Fruit fly (Drosophila melanogaster) whole organism, embryonic: ENCODE data around the gene mthl11.

Source experiments
- Bgb ChIP-seq: fragments of 200-800 bp; sonication (Bioruptor generic); IDR thresholded peaks from 2 replicates; pipeline ENCODE4 v1.3.6; 2022; ENCODE audit warnings: missing biosample characterization, missing genetic modification characterization; ENCODE audit not compliant: partially characterized antibody
- Blimp-1 ChIP-seq: fragments of 200-800 bp; sonication (Bioruptor generic); optimal IDR thresholded peaks from 3 replicates; lab custom pipeline; 2018; ENCODE audit warnings: missing biosample characterization, missing genetic modification characterization, mild to moderate bottlenecking, moderate library complexity, missing genetic modification reagents
- Bteb2 ChIP-seq: fragments of 200-800 bp; sonication (Bioruptor generic); optimal IDR thresholded peaks from 2 replicates; lab custom pipeline; 2016; ENCODE audit warnings: missing biosample characterization, missing genetic modification characterization
- CG12071 ChIP-seq: fragments of 200-800 bp; sonication (Bioruptor generic); optimal IDR thresholded peaks from 3 replicates; lab custom pipeline; 2018; ENCODE audit warnings: missing biosample characterization, mild to moderate bottlenecking, missing genetic modification characterization
- CG12219 ChIP-seq: fragments of 200-800 bp; sonication (Bioruptor generic); optimal IDR thresholded peaks from 3 replicates; lab custom pipeline; 2018; ENCODE audit warnings: missing biosample characterization, mild to moderate bottlenecking, missing genetic modification characterization
- CG12236 ChIP-seq: fragments of 200-800 bp; sonication (Bioruptor generic); optimal IDR thresholded peaks from 2 replicates; lab custom pipeline; 2016; ENCODE audit warnings: missing biosample characterization, missing genetic modification characterization
- CG13894 ChIP-seq: fragments of 200-800 bp; sonication (Bioruptor generic); optimal IDR thresholded peaks from 3 replicates; lab custom pipeline; 2018; ENCODE audit warnings: missing biosample characterization, mild to moderate bottlenecking, missing genetic modification characterization, moderate library complexity
- CG15269 ChIP-seq: fragments of 200-800 bp; sonication (Bioruptor generic); optimal IDR thresholded peaks from 2 replicates; lab custom pipeline; 2018; ENCODE audit warnings: missing biosample characterization, mild to moderate bottlenecking, missing genetic modification characterization, moderate library complexity
- CG16815 ChIP-seq: fragments of 200-800 bp; sonication (Bioruptor generic); optimal IDR thresholded peaks from 3 replicates; lab custom pipeline; 2017; ENCODE audit warnings: missing biosample characterization, mild to moderate bottlenecking, missing genetic modification characterization
- CG16863 ChIP-seq: fragments of 200-800 bp; sonication (Bioruptor generic); optimal IDR thresholded peaks from 3 replicates; lab custom pipeline; 2016; ENCODE audit warnings: missing biosample characterization, missing genetic modification characterization
- CG17829 ChIP-seq: fragments of 200-800 bp; optimal IDR thresholded peaks from 2 replicates; lab custom pipeline; 2019; ENCODE audit warnings: missing biosample characterization, mild to moderate bottlenecking, missing genetic modification characterization, moderate library complexity
- CG18619 ChIP-seq: fragments of 200-800 bp; sonication (Bioruptor generic); optimal IDR thresholded peaks from 3 replicates; lab custom pipeline; 2017; ENCODE audit warnings: missing biosample characterization, mild to moderate bottlenecking, missing genetic modification characterization
- CG30020 ChIP-seq: fragments of 200-800 bp; optimal IDR thresholded peaks from 2 replicates; lab custom pipeline; 2019; ENCODE audit warnings: missing biosample characterization, mild to moderate bottlenecking, missing genetic modification characterization, moderate library complexity
- CG6272 ChIP-seq: fragments of 200-800 bp; sonication (Bioruptor generic); IDR thresholded peaks from 2 replicates; pipeline ENCODE4 v1.3.6; 2022; ENCODE audit warnings: missing biosample characterization, missing genetic modification characterization
- CG7556 ChIP-seq: fragments of 200-800 bp; sonication (Bioruptor generic); optimal IDR thresholded peaks from 2 replicates; lab custom pipeline; 2017; ENCODE audit warnings: missing biosample characterization, mild to moderate bottlenecking, missing genetic modification characterization
- CG7963 ChIP-seq: fragments of 200-800 bp; sonication (Bioruptor generic); IDR thresholded peaks from 3 replicates; pipeline ENCODE4 v1.3.6; 2022; ENCODE audit warnings: missing biosample characterization, missing genetic modification characterization; ENCODE audit not compliant: partially characterized antibody
- CG7987 ChIP-seq: fragments of 200-800 bp; sonication (Bioruptor generic); optimal IDR thresholded peaks from 2 replicates; lab custom pipeline; 2018; ENCODE audit warnings: missing biosample characterization, mild to moderate bottlenecking, missing genetic modification characterization, moderate library complexity
- Dfd ChIP-seq, 2 experiments: fragments of >200 bp; optimal IDR thresholded peaks; 2 replicates each; lab custom pipeline; 2017; ENCODE audit warnings: missing biosample characterization in 2 of 2, missing genetic modification characterization in 2 of 2
- Dip3 ChIP-seq: fragments of 200-800 bp; sonication (Bioruptor generic); optimal IDR thresholded peaks from 3 replicates; lab custom pipeline; 2016; ENCODE audit warnings: missing biosample characterization, missing genetic modification characterization
- Hr3 ChIP-seq: fragments of 200-800 bp; sonication (Bioruptor generic); optimal IDR thresholded peaks from 3 replicates; lab custom pipeline; 2016; ENCODE audit warnings: missing biosample characterization, missing genetic modification characterization
- MESR4 ChIP-seq: fragments of 200-800 bp; sonication (Bioruptor generic); optimal IDR thresholded peaks from 2 replicates; lab custom pipeline; 2018; ENCODE audit warnings: missing biosample characterization, mild to moderate bottlenecking, missing genetic modification characterization, moderate library complexity
- MTF-1 ChIP-seq: fragments of 200-800 bp; sonication (Bioruptor generic); optimal IDR thresholded peaks from 2 replicates; lab custom pipeline; 2018; ENCODE audit warnings: missing biosample characterization, mild to moderate bottlenecking, missing genetic modification characterization, borderline replicate concordance
- Max ChIP-seq: fragments of 200-800 bp; sonication (Bioruptor generic); optimal IDR thresholded peaks from 2 replicates; lab custom pipeline; 2016; ENCODE audit warnings: missing biosample characterization, mild to moderate bottlenecking, missing genetic modification characterization
- NC2α ChIP-seq: fragments of 200-800 bp; sonication (Bioruptor generic); optimal IDR thresholded peaks from 2 replicates; lab custom pipeline; 2016; ENCODE audit warnings: missing biosample characterization, missing genetic modification characterization
- Opbp ChIP-seq: fragments of 200-800 bp; sonication (Bioruptor generic); IDR thresholded peaks from 3 replicates; pipeline ENCODE4 v1.3.6; 2022; ENCODE audit warnings: missing biosample characterization, missing genetic modification characterization; ENCODE audit not compliant: partially characterized antibody
- ase ChIP-seq: fragments of 200-800 bp; sonication (Bioruptor generic); IDR thresholded peaks from 3 replicates; pipeline ENCODE4 v1.3.6; 2022; ENCODE audit warnings: missing biosample characterization, missing genetic modification characterization
- az2 ChIP-seq: fragments of 200-800 bp; sonication (Bioruptor generic); optimal IDR thresholded peaks from 3 replicates; lab custom pipeline; 2016; ENCODE audit warnings: missing biosample characterization, missing genetic modification characterization
- bcd ChIP-seq: fragments of 200-800 bp; sonication (Bioruptor generic); optimal IDR thresholded peaks from 2 replicates; lab custom pipeline; 2017; ENCODE audit warnings: missing biosample characterization, mild to moderate bottlenecking, missing genetic modification characterization
- cas ChIP-seq: fragments of 200-800 bp; sonication (Bioruptor generic); IDR thresholded peaks from 2 replicates; pipeline ENCODE4 v1.3.6; 2022; ENCODE audit warnings: missing biosample characterization, missing genetic modification characterization
- dan ChIP-seq: fragments of 200-800 bp; sonication (Bioruptor generic); IDR thresholded peaks from 2 replicates; pipeline ENCODE4 v1.3.6; 2022; ENCODE audit warnings: missing biosample characterization, missing genetic modification characterization
- dm ChIP-seq: fragments of 200-800 bp; sonication (Bioruptor generic); optimal IDR thresholded peaks from 3 replicates; lab custom pipeline; 2016; ENCODE audit warnings: missing biosample characterization, missing genetic modification characterization
- dysf ChIP-seq: fragments of 200-800 bp; sonication (Bioruptor generic); IDR thresholded peaks from 3 replicates; pipeline ENCODE4 v1.3.6; 2022; ENCODE audit warnings: missing biosample characterization, missing genetic modification characterization
- klu ChIP-seq: fragments of 200-800 bp; sonication (Bioruptor generic); IDR thresholded peaks from 2 replicates; pipeline ENCODE4 v1.3.6; 2022; ENCODE audit warnings: missing biosample characterization, missing genetic modification characterization
- oc ChIP-seq: fragments of 200-800 bp; sonication (Bioruptor generic); optimal IDR thresholded peaks from 2 replicates; lab custom pipeline; 2018; ENCODE audit warnings: missing biosample characterization, mild to moderate bottlenecking, missing genetic modification characterization, moderate library complexity
- org-1 ChIP-seq: fragments of 200-800 bp; sonication (Bioruptor generic); optimal IDR thresholded peaks from 2 replicates; lab custom pipeline; 2017; ENCODE audit warnings: missing biosample characterization, missing genetic modification characterization
- pb ChIP-seq: fragments of 200-800 bp; sonication (Bioruptor generic); optimal IDR thresholded peaks from 3 replicates; lab custom pipeline; 2016; ENCODE audit warnings: missing biosample characterization, missing genetic modification characterization
- pros ChIP-seq: fragments of 200-800 bp; sonication (Bioruptor generic); optimal IDR thresholded peaks from 3 replicates; lab custom pipeline; 2019; ENCODE audit warnings: missing biosample characterization, mild to moderate bottlenecking, missing genetic modification characterization, moderate library complexity
- psq ChIP-seq: fragments of 200-800 bp; sonication (Bioruptor generic); optimal IDR thresholded peaks from 2 replicates; lab custom pipeline; 2017; ENCODE audit warnings: missing biosample characterization, missing genetic modification characterization
- pum ChIP-seq: fragments of 200-800 bp; sonication (Bioruptor generic); optimal IDR thresholded peaks from 2 replicates; lab custom pipeline; 2016; ENCODE audit warnings: missing biosample characterization, missing genetic modification characterization
- salm ChIP-seq: fragments of 200-800 bp; sonication (Bioruptor generic); optimal IDR thresholded peaks from 2 replicates; lab custom pipeline; 2018; ENCODE audit warnings: missing biosample characterization, mild to moderate bottlenecking, missing genetic modification characterization
- twi ChIP-seq: fragments of 200-800 bp; optimal IDR thresholded peaks from 2 replicates; lab custom pipeline; 2019; ENCODE audit warnings: missing biosample characterization, mild to moderate bottlenecking, missing genetic modification characterization, moderate library complexity
- unpg ChIP-seq: fragments of 200-800 bp; sonication (Bioruptor generic); optimal IDR thresholded peaks from 3 replicates; lab custom pipeline; 2018; ENCODE audit warnings: missing biosample characterization, mild to moderate bottlenecking, missing genetic modification characterization, moderate library complexity
- vnd ChIP-seq: fragments of 200-800 bp; sonication (Bioruptor generic); IDR thresholded peaks from 3 replicates; pipeline ENCODE4 v1.3.6; 2022; ENCODE audit warnings: missing biosample characterization, missing genetic modification characterization; ENCODE audit not compliant: partially characterized antibody
- vvl ChIP-seq: fragments of 200-800 bp; sonication (Bioruptor generic); IDR thresholded peaks from 2 replicates; pipeline ENCODE4 v1.3.6; 2022; ENCODE audit warnings: missing biosample characterization, missing genetic modification characterization
- wdn ChIP-seq: fragments of 200-800 bp; sonication (Bioruptor generic); IDR thresholded peaks from 2 replicates; pipeline ENCODE4 v1.3.6; 2022; ENCODE audit warnings: missing biosample characterization, missing genetic modification characterization
- z ChIP-seq: fragments of 200-800 bp; sonication (Bioruptor generic); IDR thresholded peaks from 3 replicates; pipeline ENCODE4 v1.3.6; 2022; ENCODE audit warnings: missing biosample characterization, missing genetic modification characterization

Gene mthl11

DNA sequence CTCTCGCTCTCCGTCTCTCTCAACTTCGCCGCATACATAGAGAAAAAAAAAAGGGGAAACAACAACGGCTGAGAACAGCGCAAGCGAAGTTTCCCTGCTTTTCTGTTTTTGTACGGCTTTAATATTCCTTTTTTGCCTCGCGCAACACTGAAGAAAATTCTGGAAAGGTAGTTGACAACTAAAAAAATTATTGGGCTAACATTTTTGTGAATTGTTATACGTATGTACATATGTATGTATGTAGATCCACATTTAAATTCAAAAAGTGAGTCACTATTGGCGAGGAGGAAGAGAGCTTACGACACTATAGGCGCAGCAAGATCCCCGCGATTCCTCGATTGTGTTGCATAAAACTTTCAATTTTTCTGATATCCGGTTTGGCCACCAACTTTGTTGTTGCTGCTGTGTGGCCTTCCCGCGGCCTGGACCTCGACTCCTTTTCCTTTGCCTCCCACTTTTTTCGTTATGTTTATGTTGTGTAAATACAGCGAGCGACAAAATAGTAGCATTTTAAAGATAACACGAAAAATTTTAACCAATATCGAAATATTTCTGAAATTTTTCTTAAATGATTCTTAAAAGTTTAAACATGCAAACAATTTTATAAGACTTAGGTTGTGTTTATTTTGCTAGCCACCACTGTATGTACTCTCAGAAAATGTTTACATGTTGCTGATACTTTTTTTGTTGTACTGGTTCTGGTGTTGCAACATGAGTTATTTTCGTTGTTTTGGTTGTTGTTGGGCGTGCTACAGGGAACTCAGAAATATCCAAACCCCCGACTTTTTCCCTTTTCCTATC lies 44.1 kb upstream of the mthl11 start (continued):
- TF ChIP-seq unpg (GFP tag; lab: Kevin White, UChicago) (peak; percentile 86), CG16815 (GFP tag; lab: Kevin White, UChicago) (peak; percentile 72), ase (GFP tag; lab: Robert Waterston, UW) (no peak), twi (peak; percentile 39), CG18619 (GFP tag; lab: Kevin White, UChicago) (peak; percentile 77), CG15269 (tag; lab: Kevin White, UChicago) (peak; percentile 79), CG12071 (GFP tag; lab: Kevin White, UChicago) (peak; percentile 61), CG7963 (no peak), salm (tag; lab: Kevin White, UChicago) (peak; percentile 63), CG17829 (peak; percentile 76), Opbp (GFP tag; lab: Robert Waterston, UW) (no peak), CG7556 (peak; percentile 94), Dip3 (GFP tag; lab: Kevin White, UChicago) (peak; percentile 55), CG30020 (peak; percentile 25), bcd (GFP tag; lab: Kevin White, UChicago) (peak; percentile 76), pum (GFP tag; lab: Kevin White, UChicago) (peak; percentile 64), dm (GFP tag; lab: Kevin White, UChicago) (peak; percentile 64), CG13894 (peak; percentile 97), CG6272 (GFP tag; lab: Robert Waterston, UW) (peak; percentile 40), CG12219 (GFP tag; lab: Kevin White, UChicago) (peak; percentile 77), vvl (GFP tag; lab: Robert Waterston, UW) (no peak), wdn (GFP tag; lab: Robert Waterston, UW) (no peak), dan (no peak), Bgb (GFP tag; lab: Robert Waterston, UW) (no peak), CG12236 (peak; percentile 80), pros (GFP tag; lab: Kevin White, UChicago) (no peak), Max (peak; percentile 79), CG16863 (peak; percentile 82), cas (GFP tag; lab: Robert Waterston, UW) (no peak), Hr3 (GFP tag; lab: Kevin White, UChicago) (peak; percentile 73), oc (peak; percentile 79), az2 (GFP tag; lab: Kevin White, UChicago) (peak; percentile 77), vnd (GFP tag; lab: Robert Waterston, UW) (no peak), pb (GFP tag; lab: Kevin White, UChicago) (peak; percentile 66), Blimp-1 (GFP tag; lab: Kevin White, UChicago) (peak; percentile 77), CG7987 (GFP tag; lab: Kevin White, UChicago) (no peak), Bteb2 (GFP tag; lab: Kevin White, UChicago) (peak; percentile 62), klu (GFP tag; lab: Robert Waterston, UW) (no peak), NC2α (GFP tag; lab: Kevin White, UChicago) (peak; percentile 14), org-1 (GFP tag; lab: Kevin White, UChicago) (peak; percentile 82), MTF-1 (GFP tag; lab: Kevin White, UChicago) (peak; percentile 23), MESR4 (GFP tag; lab: Kevin White, UChicago) (peak; percentile 7), Dfd (GFP tag; optimal IDR thresholded peaks at IDR 0.05; lab: Kevin White, UChicago) (no peak), z (GFP tag; lab: Robert Waterston, UW) (no peak), psq (GFP tag; lab: Kevin White, UChicago) (peak; percentile 0), dysf (GFP tag; lab: Robert Waterston, UW) (no peak)
